Worm (Caenorhabditis elegans) whole organism, L1 larva: ENCODE data around the gene klp-13.

Experiments used
- efl-3 ChIP-seq: fragments of 200-800 bp; sonication (Bioruptor generic); optimal IDR thresholded peaks from 2 replicates; lab custom pipeline; 2018; ENCODE audit warnings: mild to moderate bottlenecking, missing genetic modification characterization, missing compliant biosample characterization
- fkh-10 ChIP-seq: sonication (generic microtip); optimal IDR thresholded peaks from 2 replicates; lab custom pipeline; 2017; ENCODE audit warnings: missing biosample characterization, missing genetic modification reagents, missing genetic modification characterization
- fos-1 ChIP-seq: fragments of 150-350 bp; optimal IDR thresholded peaks from 2 replicates; lab custom pipeline; 2014; ENCODE audit warnings: missing biosample characterization, missing genetic modification characterization
- irx-1 ChIP-seq: sonication (generic microtip); optimal IDR thresholded peaks from 2 replicates; lab custom pipeline; 2016; ENCODE audit warnings: missing genetic modification characterization, missing compliant biosample characterization
- lir-3 ChIP-seq: sonication (generic microtip); optimal IDR thresholded peaks from 2 replicates; lab custom pipeline; 2016; ENCODE audit warnings: mild to moderate bottlenecking, missing genetic modification characterization, moderate library complexity, missing compliant biosample characterization; ENCODE audit not compliant: poor library complexity
- nhr-12 ChIP-seq: sonication (generic microtip); optimal IDR thresholded peaks from 2 replicates; lab custom pipeline; 2017; ENCODE audit warnings: missing biosample characterization, missing genetic modification characterization
- nhr-76 ChIP-seq: sonication (generic microtip); optimal IDR thresholded peaks from 2 replicates; lab custom pipeline; 2017; ENCODE audit warnings: missing biosample characterization, missing genetic modification characterization
- pag-3 ChIP-seq: sonication (generic microtip); optimal IDR thresholded peaks from 2 replicates; lab custom pipeline; 2017; ENCODE audit warnings: missing genetic modification characterization, mild to moderate bottlenecking, missing compliant biosample characterization, antibody characterized with exemption, borderline replicate concordance; ENCODE audit not compliant: insufficient read depth
- snpc-4 ChIP-seq: fragments of 150-350 bp; optimal IDR thresholded peaks from 2 replicates; lab custom pipeline; 2014; ENCODE audit warnings: missing biosample characterization, missing genetic modification characterization

- TF ChIP-seq nhr-76 (no peak), lir-3 (tag; lab: Kevin White, UChicago) (no peak), fos-1 (tag; lab: Kevin White, UChicago) (no peak), nhr-12 (tag; lab: Kevin White, UChicago) (no peak), fkh-10 (GFP tag; lab: Kevin White, UChicago) (peak; percentile 82), snpc-4 (no peak), pag-3 (no peak), efl-3 (GFP tag; lab: Kevin White, UChicago) (no peak), irx-1 (tag; lab: Kevin White, UChicago) (no peak)
These were observed 1.5 kb upstream of the klp-13 start for ce11 chrX:5983267-5983666.
